Worm (Caenorhabditis elegans): Measurements from ENCODE around the gene set-21.

- TF ChIP-seq ztf-11 (tag; optimal IDR thresholded peaks at IDR 0.05) (no peak), pqm-1 (tag; optimal IDR thresholded peaks at IDR 0.05) (no peak), skn-1 (tag; optimal IDR thresholded peaks at IDR 0.05) (no peak)
Measured at ce11 chrIV:4395555-4395954, 4.9 kb downstream of the set-21 start.
